Worm (Caenorhabditis elegans): Measurements from ENCODE around the gene srx-74.

- TF ChIP-seq unc-62 (GFP tag; optimal IDR thresholded peaks at IDR 0.05) (no peak), ztf-11 (tag; optimal IDR thresholded peaks at IDR 0.05) (no peak), elt-3 (tag; optimal IDR thresholded peaks at IDR 0.05) (no peak), lin-32 (GFP tag; optimal IDR thresholded peaks at IDR 0.05) (no peak), lsy-2 (tag; optimal IDR thresholded peaks at IDR 0.05) (no peak), nhr-28 (tag; optimal IDR thresholded peaks at IDR 0.05) (no peak), lin-13 (tag; optimal IDR thresholded peaks at IDR 0.05) (no peak), mab-5 (tag; optimal IDR thresholded peaks at IDR 0.05) (no peak), sptf-1 (tag; optimal IDR thresholded peaks at IDR 0.05) (no peak)
Observed at ce11 chrV:4647279-4647819, 15.0 kb downstream of the srx-74 start.

Data from whole organism, mixed stage, embryonic.